Worm (Caenorhabditis elegans) whole organism, early embryonic: ENCODE results near the gene sorf-1.

ENCODE experiments used
- B0310.2 ChIP-seq: sonication (generic microtip); optimal IDR thresholded peaks from 2 replicates; lab custom pipeline; 2016; ENCODE audit warnings: mild to moderate bottlenecking, missing genetic modification characterization, missing compliant biosample characterization
- ama-1 ChIP-seq: fragments of 150-350 bp; optimal IDR thresholded peaks from 2 replicates; lab custom pipeline; 2014
- flt-1 ChIP-seq: fragments of 200-800 bp; sonication (Bioruptor generic); IDR thresholded peaks from 2 replicates; pipeline ENCODE4 v1.3.6; 2022; ENCODE audit warnings: missing genetic modification characterization, missing compliant biosample characterization
- hmbx-1 ChIP-seq: sonication (generic microtip); optimal IDR thresholded peaks from 2 replicates; lab custom pipeline; 2016; ENCODE audit warnings: mild to moderate bottlenecking, missing genetic modification characterization, missing compliant biosample characterization
- hmg-4 ChIP-seq: fragments of 200-800 bp; sonication (Bioruptor generic); optimal IDR thresholded peaks from 2 replicates; lab custom pipeline; 2018; ENCODE audit warnings: mild to moderate bottlenecking, missing genetic modification characterization, missing compliant biosample characterization
- scrt-1 ChIP-seq: fragments of 200-800 bp; sonication (Bioruptor generic); IDR thresholded peaks from 2 replicates; pipeline ENCODE4 v1.3.6; 2022; ENCODE audit warnings: missing genetic modification characterization, missing compliant biosample characterization

DNA sequence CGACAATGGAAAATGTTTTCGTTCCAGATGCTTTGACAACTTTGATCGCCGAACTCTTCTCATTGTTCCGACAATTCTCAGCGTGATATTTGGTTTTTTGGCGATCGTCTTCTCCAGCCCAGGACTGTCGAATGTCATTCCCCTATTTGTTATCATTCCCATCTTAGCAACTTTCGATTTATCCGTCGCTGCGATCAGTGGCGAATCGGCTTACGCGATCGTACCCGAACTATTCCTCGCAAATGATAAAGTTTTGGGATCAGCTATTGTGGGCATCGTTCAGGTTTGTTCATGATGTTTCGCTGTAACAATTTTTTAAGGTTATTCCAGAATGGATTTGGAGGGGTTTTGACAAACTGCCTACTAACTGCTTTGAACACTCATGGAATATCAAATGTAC is 17.7 kb upstream of the sorf-1 start:
- TF ChIP-seq hmbx-1 (tag; lab: Kevin White, UChicago) = no peak
- no peak for TF ChIP-seq scrt-1
- no peak for TF ChIP-seq flt-1
- no peak for TF ChIP-seq hmg-4 (GFP tag; lab: Kevin White, UChicago)
- TF ChIP-seq ama-1 (lab: Kevin White, UChicago) = no peak
- no peak for TF ChIP-seq B0310.2 (tag; lab: Kevin White, UChicago)
